Fruit fly (Drosophila melanogaster): ENCODE measurements around the gene acs.
A peak's percentile ranks its signal among the peaks of the same experiment; 100 is the strongest.

Gene acs

dm6 chr3L:2004732-2005131 is 33.3 kb downstream of the acs start (continued):
- no peak for TF ChIP-seq disco-r (GFP tag; optimal IDR thresholded peaks at IDR 0.05)
- TF ChIP-seq CG34224 (GFP tag; IDR thresholded peaks at IDR 0.05; ENCODE audit: partially characterized antibody) = no peak
- no peak for TF ChIP-seq bigmax (GFP tag; optimal IDR thresholded peaks at IDR 0.05)
- no peak for TF ChIP-seq BEAF-32 (GFP tag; optimal IDR thresholded peaks at IDR 0.05)
- TF ChIP-seq CG43689 (GFP tag; IDR thresholded peaks at IDR 0.05) = no peak
- TF ChIP-seq HmgZ (tag; optimal IDR thresholded peaks at IDR 0.05) = no peak
- TF ChIP-seq CG8478 (optimal IDR thresholded peaks at IDR 0.05) = no peak
- no peak for TF ChIP-seq CG14667 (GFP tag; IDR thresholded peaks at IDR 0.05)
- TF ChIP-seq lola (GFP tag; optimal IDR thresholded peaks at IDR 0.05) = no peak
- no peak for TF ChIP-seq Vsx1 (GFP tag; optimal IDR thresholded peaks at IDR 0.05)
- no peak for TF ChIP-seq pb (GFP tag; optimal IDR thresholded peaks at IDR 0.05)
- TF ChIP-seq CG12299 (tag; optimal IDR thresholded peaks at IDR 0.05) = no peak
- TF ChIP-seq Abd-B (GFP tag; optimal IDR thresholded peaks at IDR 0.05) = no peak
- no peak for TF ChIP-seq CG12659 (GFP tag; optimal IDR thresholded peaks at IDR 0.05)
- TF ChIP-seq dpn (GFP tag; optimal IDR thresholded peaks at IDR 0.05) = no peak
- no peak for TF ChIP-seq otp (GFP tag; IDR thresholded peaks at IDR 0.05)
- no peak for TF ChIP-seq CG10267 (tag; optimal IDR thresholded peaks at IDR 0.05)
- TF ChIP-seq Xrp1 (GFP tag; IDR thresholded peaks at IDR 0.05) = no peak
- TF ChIP-seq tll (GFP tag; optimal IDR thresholded peaks at IDR 0.05) = no peak
- no peak for TF ChIP-seq cg (GFP tag; optimal IDR thresholded peaks at IDR 0.05)
- no peak for TF ChIP-seq klu (GFP tag; IDR thresholded peaks at IDR 0.05)
- TF ChIP-seq B-H1 (GFP tag; IDR thresholded peaks at IDR 0.05) = no peak; the same call in 2 of the 3 replicates
- no peak for TF ChIP-seq ro (GFP tag; IDR thresholded peaks at IDR 0.05)
- TF ChIP-seq gce (GFP tag; IDR thresholded peaks at IDR 0.05) = 0 out of 3 replicates have a peak, but pooled peaks have one; percentile 35
- no peak for TF ChIP-seq Nf-YA (GFP tag; IDR thresholded peaks at IDR 0.05)
- no peak for TF ChIP-seq CG9727 (GFP tag; optimal IDR thresholded peaks at IDR 0.05)
- no peak for TF ChIP-seq schlank (tag; optimal IDR thresholded peaks at IDR 0.05)
- no peak for TF ChIP-seq Trl (optimal IDR thresholded peaks at IDR 0.05)
- TF ChIP-seq Trl (GFP tag; optimal IDR thresholded peaks at IDR 0.05) = peak; percentile 1
- TF ChIP-seq caup (GFP tag; optimal IDR thresholded peaks at IDR 0.05; ENCODE audit: severe bottlenecking) = peak; percentile 24
- no peak for TF ChIP-seq CG8359 (GFP tag; optimal IDR thresholded peaks at IDR 0.05; ENCODE audit: borderline replicate concordance)
- no peak for TF ChIP-seq CG9437 (GFP tag; optimal IDR thresholded peaks at IDR 0.05)
- no peak for TF ChIP-seq CG17829 (tag; optimal IDR thresholded peaks at IDR 0.05)
- no peak for TF ChIP-seq E2f2 (GFP tag; IDR thresholded peaks at IDR 0.05)
- TF ChIP-seq CG7839 (tag; optimal IDR thresholded peaks at IDR 0.05) = peak; percentile 8
- TF ChIP-seq org-1 (GFP tag; optimal IDR thresholded peaks at IDR 0.05) = no peak
- TF ChIP-seq gcm (GFP tag; optimal IDR thresholded peaks at IDR 0.05) = no peak
- no peak for TF ChIP-seq bbx (GFP tag; IDR thresholded peaks at IDR 0.05; ENCODE audit: partially characterized antibody)
- TF ChIP-seq CG6654 (GFP tag; optimal IDR thresholded peaks at IDR 0.05) = no peak
- TF ChIP-seq Hr39 (optimal IDR thresholded peaks at IDR 0.05) = no peak
- no peak for TF ChIP-seq Max (GFP tag; optimal IDR thresholded peaks at IDR 0.05)
- TF ChIP-seq Ets97D (GFP tag; optimal IDR thresholded peaks at IDR 0.05) = no peak
- no peak for TF ChIP-seq CG13775 (GFP tag; optimal IDR thresholded peaks at IDR 0.05)
- no peak for TF ChIP-seq peb (GFP tag; IDR thresholded peaks at IDR 0.05)
- no peak for TF ChIP-seq CG15696 (tag; optimal IDR thresholded peaks at IDR 0.05)
- TF ChIP-seq bab2 (GFP tag; optimal IDR thresholded peaks at IDR 0.05) = no peak
- no peak for TF ChIP-seq CG11695 (GFP tag; IDR thresholded peaks at IDR 0.05)
- TF ChIP-seq lbe (GFP tag; optimal IDR thresholded peaks at IDR 0.05) = no peak
- TF ChIP-seq vnd (GFP tag; IDR thresholded peaks at IDR 0.05; ENCODE audit: partially characterized antibody) = no peak
- TF ChIP-seq Dip3 (GFP tag; optimal IDR thresholded peaks at IDR 0.05) = no peak
- no peak for TF ChIP-seq CG4707 (GFP tag; optimal IDR thresholded peaks at IDR 0.05)
- TF ChIP-seq D19A (tag; optimal IDR thresholded peaks at IDR 0.05) = no peak

Measured in whole organism, embryonic.